Worm (Caenorhabditis elegans) whole organism, young adult: Measurements from ENCODE around the gene dpf-7.

Source experiments
- attf-5 ChIP-seq: fragments of 200-800 bp; sonication (Bioruptor generic); optimal IDR thresholded peaks from 2 replicates; lab custom pipeline; 2018; ENCODE audit warnings: mild to moderate bottlenecking, missing genetic modification characterization, missing compliant biosample characterization
- dpl-1 ChIP-seq: fragments of 150-350 bp; optimal IDR thresholded peaks from 2 replicates; lab custom pipeline; 2014; ENCODE audit warnings: missing biosample characterization, missing genetic modification reagents, missing genetic modification characterization
- ets-4 ChIP-seq: fragments of 200-800 bp; sonication (Bioruptor generic); optimal IDR thresholded peaks from 2 replicates; lab custom pipeline; 2018; ENCODE audit warnings: mild to moderate bottlenecking, missing genetic modification characterization, missing compliant biosample characterization
- pbrm-1 ChIP-seq: fragments of 200-800 bp; sonication (Bioruptor generic); IDR thresholded peaks from 2 replicates; pipeline ENCODE4 v1.3.6; 2022; ENCODE audit warnings: missing genetic modification reagents, missing genetic modification characterization, missing compliant biosample characterization

- no peak for TF ChIP-seq ets-4 (GFP tag; lab: Kevin White, UChicago)
- no peak for TF ChIP-seq dpl-1 (GFP tag; lab: Kevin White, UChicago)
- TF ChIP-seq pbrm-1 (GFP tag; lab: Robert Waterston, UW) = no peak
- no peak for TF ChIP-seq attf-5 (GFP tag; lab: Kevin White, UChicago)
These were observed 30.6 kb downstream of the dpf-7 start, which contains the start of gene R11E3.2 for ce11 chrIV:4771792-4772191.
